Fruit fly (Drosophila melanogaster): ENCODE results near the gene CG32263.

DNA sequence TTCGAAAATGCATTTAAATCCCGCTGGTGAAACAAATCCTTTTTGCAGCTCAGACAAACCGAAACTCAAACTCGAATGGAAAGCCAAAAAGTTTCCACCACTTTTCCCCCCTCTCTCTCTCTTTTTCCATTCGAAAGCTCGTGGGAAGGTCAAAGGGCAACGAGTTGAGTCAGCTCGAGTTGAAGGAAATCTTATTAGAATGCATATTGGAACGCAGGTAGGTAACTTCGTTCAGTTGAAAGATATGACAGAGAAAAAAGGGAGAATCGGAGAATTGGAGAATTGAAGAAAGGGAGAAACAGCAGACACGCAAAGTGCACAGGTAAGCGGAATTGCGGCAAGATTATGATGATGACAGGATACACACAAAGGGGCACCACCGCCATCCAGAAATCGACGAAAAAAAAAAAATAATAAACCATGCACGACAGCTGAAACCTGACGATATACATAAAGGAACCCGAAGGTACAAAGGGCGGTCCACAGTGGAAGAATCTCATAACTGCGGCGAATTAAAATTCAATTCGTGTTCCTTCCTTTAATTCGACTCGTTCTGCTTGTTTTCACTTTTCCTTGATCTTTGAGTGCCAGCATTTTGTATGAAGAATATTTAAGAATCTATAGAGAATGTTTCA is 28.2 kb downstream of the CG32263 start:
- TF ChIP-seq OdsH (GFP tag; optimal IDR thresholded peaks at IDR 0.05): no peak
- TF ChIP-seq Mio (GFP tag; optimal IDR thresholded peaks at IDR 0.05): no peak
- no peak for TF ChIP-seq sage (GFP tag; optimal IDR thresholded peaks at IDR 0.05)
- no peak for TF ChIP-seq Hr83 (GFP tag; optimal IDR thresholded peaks at IDR 0.05; ENCODE audit: poor library complexity, severe bottlenecking)
- no peak for TF ChIP-seq Dif (GFP tag; optimal IDR thresholded peaks at IDR 0.05; ENCODE audit: partially characterized antibody)
- TF ChIP-seq psq (GFP tag; optimal IDR thresholded peaks at IDR 0.05): peak; percentile 92
- TF ChIP-seq br (GFP tag; optimal IDR thresholded peaks at IDR 0.05): no peak

All from whole organism, wandering third instar larva.